Worm (Caenorhabditis elegans) whole organism, L1 larva: ENCODE data around the gene H02F09.3.

Source experiments
- C34B4.2 ChIP-seq: sonication (generic microtip); optimal IDR thresholded peaks from 2 replicates; lab custom pipeline; 2017; ENCODE audit warnings: mild to moderate bottlenecking, missing genetic modification characterization, missing compliant biosample characterization
- F16B12.6 ChIP-seq: fragments of 150-350 bp; optimal IDR thresholded peaks from 2 replicates; lab custom pipeline; 2014; ENCODE audit warnings: missing biosample characterization, missing genetic modification characterization
- aha-1 ChIP-seq: fragments of 150-350 bp; optimal IDR thresholded peaks from 2 replicates; lab custom pipeline; 2014; ENCODE audit warnings: missing biosample characterization, missing genetic modification characterization
- ceh-8 ChIP-seq: fragments of 200-800 bp; sonication (Bioruptor generic); optimal IDR thresholded peaks from 2 replicates; lab custom pipeline; 2018; ENCODE audit warnings: mild to moderate bottlenecking, missing genetic modification characterization, moderate library complexity, missing compliant biosample characterization
- ceh-82 ChIP-seq, 3 experiments: fragments of 150-350 bp in 1 of 3; sonication (generic microtip) in 2 of 3; optimal IDR thresholded peaks; 2 replicates each; lab custom pipeline; 2014 to 2017; ENCODE audit warnings: missing biosample characterization in 3 of 3, missing genetic modification characterization in 3 of 3
- ceh-88 ChIP-seq: fragments of 200-800 bp; sonication (Bioruptor generic); IDR thresholded peaks from 2 replicates; pipeline ENCODE4 v1.3.6; 2022; ENCODE audit warnings: missing genetic modification characterization, missing compliant biosample characterization
- ces-1 ChIP-seq: fragments of 150-350 bp; optimal IDR thresholded peaks from 2 replicates; lab custom pipeline; 2014; ENCODE audit warnings: missing biosample characterization, missing genetic modification reagents, missing genetic modification characterization
- dsc-1 ChIP-seq: sonication (generic microtip); optimal IDR thresholded peaks from 2 replicates; lab custom pipeline; 2016; ENCODE audit warnings: mild to moderate bottlenecking, missing genetic modification characterization, missing compliant biosample characterization
- efl-1 ChIP-seq, 4 experiments: fragments of 150-350 bp; optimal IDR thresholded peaks in 3 of 4; peaks in 1 of 4; 1 replicate in 1 of 4; 2 replicates in 3 of 4; lab custom pipeline; 2014; ENCODE audit warnings: missing biosample characterization in 2 of 4, missing genetic modification characterization in 2 of 4, missing genetic modification reagents in 2 of 4
- elt-2 ChIP-seq: sonication (generic microtip); optimal IDR thresholded peaks from 2 replicates; lab custom pipeline; 2016; ENCODE audit warnings: missing genetic modification characterization, mild to moderate bottlenecking, inconsistent platforms, missing compliant biosample characterization, missing genetic modification reagents
- fkh-10 ChIP-seq: sonication (generic microtip); optimal IDR thresholded peaks from 2 replicates; lab custom pipeline; 2017; ENCODE audit warnings: missing biosample characterization, missing genetic modification reagents, missing genetic modification characterization
- fos-1 ChIP-seq: fragments of 150-350 bp; optimal IDR thresholded peaks from 2 replicates; lab custom pipeline; 2014; ENCODE audit warnings: missing biosample characterization, missing genetic modification characterization
- grh-1 ChIP-seq: fragments of 200-800 bp; sonication (Bioruptor generic); IDR thresholded peaks from 2 replicates; pipeline ENCODE4 v1.3.6; 2022; ENCODE audit warnings: missing genetic modification reagents, missing genetic modification characterization, missing compliant biosample characterization
- hlh-17 ChIP-seq: fragments of 200-800 bp; sonication (Bioruptor generic); optimal IDR thresholded peaks from 2 replicates; lab custom pipeline; 2018; ENCODE audit warnings: missing genetic modification characterization, mild to moderate bottlenecking, missing compliant biosample characterization, moderate library complexity, borderline replicate concordance
- lin-14 ChIP-seq: fragments of 200-800 bp; sonication (Bioruptor generic); optimal IDR thresholded peaks from 2 replicates; lab custom pipeline; 2018; ENCODE audit warnings: mild to moderate bottlenecking, missing genetic modification characterization, moderate library complexity, missing compliant biosample characterization
- lin-15B ChIP-seq: fragments of 150-350 bp; sonication (generic microtip); optimal IDR thresholded peaks from 3 replicates; lab custom pipeline; 2014; ENCODE audit warnings: missing biosample characterization, missing genetic modification characterization
- lin-35 ChIP-seq, 2 experiments: fragments of 150-350 bp; optimal IDR thresholded peaks; 2 replicates each; lab custom pipeline; 2014; ENCODE audit warnings: missing biosample characterization in 2 of 2, missing genetic modification characterization in 2 of 2, missing genetic modification reagents in 2 of 2
- lir-3 ChIP-seq: sonication (generic microtip); optimal IDR thresholded peaks from 2 replicates; lab custom pipeline; 2016; ENCODE audit warnings: mild to moderate bottlenecking, missing genetic modification characterization, moderate library complexity, missing compliant biosample characterization; ENCODE audit not compliant: poor library complexity
- lsy-2 ChIP-seq, 2 experiments: fragments of 150-350 bp; optimal IDR thresholded peaks; 2 replicates each; lab custom pipeline; 2014; ENCODE audit warnings: missing biosample characterization in 2 of 2, missing genetic modification characterization in 2 of 2
- mdl-1 ChIP-seq, 2 experiments: fragments of 150-350 bp; optimal IDR thresholded peaks; 2 replicates each; lab custom pipeline; 2014 to 2017; ENCODE audit warnings: missing biosample characterization in 2 of 2, missing genetic modification characterization in 2 of 2, inconsistent platforms in 1 of 2
- mef-2 ChIP-seq: fragments of 150-350 bp; optimal IDR thresholded peaks from 2 replicates; lab custom pipeline; 2014; ENCODE audit warnings: missing biosample characterization, missing genetic modification characterization
- nhr-19 ChIP-seq: fragments of 200-800 bp; sonication (Bioruptor generic); conservative IDR thresholded peaks from 2 replicates; pipeline ENCODE4 v1.3.6; 2022; ENCODE audit warnings: missing genetic modification characterization, missing compliant biosample characterization
- nhr-20 ChIP-seq: sonication (generic microtip); optimal IDR thresholded peaks from 2 replicates; lab custom pipeline; 2016; ENCODE audit warnings: mild to moderate bottlenecking, missing genetic modification characterization, missing compliant biosample characterization
- nhr-71 ChIP-seq: sonication (generic microtip); optimal IDR thresholded peaks from 2 replicates; lab custom pipeline; 2016; ENCODE audit warnings: mild to moderate bottlenecking, missing genetic modification characterization, moderate library complexity, missing compliant biosample characterization
- nhr-76 ChIP-seq: sonication (generic microtip); optimal IDR thresholded peaks from 2 replicates; lab custom pipeline; 2017; ENCODE audit warnings: missing biosample characterization, missing genetic modification characterization
- pag-3 ChIP-seq: sonication (generic microtip); optimal IDR thresholded peaks from 2 replicates; lab custom pipeline; 2017; ENCODE audit warnings: missing genetic modification characterization, mild to moderate bottlenecking, missing compliant biosample characterization, antibody characterized with exemption, borderline replicate concordance; ENCODE audit not compliant: insufficient read depth
- rnt-1 ChIP-seq: sonication (generic microtip); optimal IDR thresholded peaks from 2 replicates; lab custom pipeline; 2016; ENCODE audit warnings: mild to moderate bottlenecking, missing genetic modification characterization, moderate library complexity, missing compliant biosample characterization
- skn-1 ChIP-seq: fragments of 150-350 bp; optimal IDR thresholded peaks from 2 replicates; lab custom pipeline; 2014; ENCODE audit warnings: missing biosample characterization, missing genetic modification characterization
- snu-23 ChIP-seq: sonication (generic microtip); optimal IDR thresholded peaks from 2 replicates; lab custom pipeline; 2016; ENCODE audit warnings: missing genetic modification characterization, missing compliant biosample characterization
- sptf-1 ChIP-seq: fragments of 150-350 bp; optimal IDR thresholded peaks from 2 replicates; lab custom pipeline; 2014; ENCODE audit warnings: missing biosample characterization, missing genetic modification characterization
- swsn-7 ChIP-seq: sonication (generic microtip); optimal IDR thresholded peaks from 2 replicates; lab custom pipeline; 2016; ENCODE audit warnings: missing genetic modification characterization, missing compliant biosample characterization
- unc-86 ChIP-seq: sonication (generic microtip); optimal IDR thresholded peaks from 2 replicates; lab custom pipeline; 2016; ENCODE audit warnings: missing genetic modification characterization, missing compliant biosample characterization
- vab-15 ChIP-seq: sonication (generic microtip); optimal IDR thresholded peaks from 2 replicates; lab custom pipeline; 2017; ENCODE audit warnings: missing genotype, mild to moderate bottlenecking, missing genetic modification characterization, missing compliant biosample characterization
- xbp-1 ChIP-seq: sonication (generic microtip); optimal IDR thresholded peaks from 2 replicates; lab custom pipeline; 2016; ENCODE audit warnings: missing genetic modification characterization, missing compliant biosample characterization
- zag-1 ChIP-seq: fragments of 150-350 bp; optimal IDR thresholded peaks from 2 replicates; lab custom pipeline; 2014; ENCODE audit warnings: missing biosample characterization, missing genetic modification characterization
- zip-4 ChIP-seq: fragments of 200-800 bp; sonication (Bioruptor generic); optimal IDR thresholded peaks from 2 replicates; lab custom pipeline; 2018; ENCODE audit warnings: mild to moderate bottlenecking, missing genetic modification characterization, moderate library complexity, missing compliant biosample characterization

The H02F09.3 gene

DNA sequence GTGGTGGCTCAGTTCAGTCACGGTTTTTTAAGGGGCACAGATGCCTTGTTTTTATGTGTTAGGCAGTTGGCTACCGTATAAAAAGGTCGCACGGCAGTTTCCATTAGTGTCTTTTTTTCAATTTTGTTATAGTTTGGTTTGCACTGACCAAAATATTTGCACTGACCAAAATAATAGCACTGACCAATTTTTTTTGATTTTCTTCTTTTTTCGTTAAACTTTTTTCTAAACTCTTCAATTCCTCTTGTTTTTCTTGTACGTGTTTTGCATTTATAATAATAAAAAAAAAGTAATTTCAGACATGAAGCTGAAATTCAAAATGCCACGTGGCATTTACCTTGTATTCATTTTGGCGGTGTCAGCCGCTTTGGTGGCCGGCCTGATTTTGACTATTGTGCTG, at the start of gene H02F09.3:
TSS of gene H02F09.3 (plus strand) at position 301 of the 400 bp plus-strand sequence.
- no peak for TF ChIP-seq nhr-20 (tag; lab: Kevin White, UChicago)
- no peak for TF ChIP-seq mdl-1 (tag; optimal IDR thresholded peaks at IDR 0.05; lab: Kevin White, UChicago)
- TF ChIP-seq xbp-1 (tag; lab: Kevin White, UChicago), result no peak
- no peak for TF ChIP-seq ces-1
- TF ChIP-seq C34B4.2 (tag; lab: Kevin White, UChicago), result no peak
- TF ChIP-seq ceh-88 (GFP tag; lab: Robert Waterston, UW), result no peak
- TF ChIP-seq fos-1, result no peak
- no peak for TF ChIP-seq elt-2 (tag; lab: Kevin White, UChicago)
- TF ChIP-seq zip-4 (GFP tag; lab: Kevin White, UChicago), result no peak
- TF ChIP-seq ceh-82 (tag; optimal IDR thresholded peaks at IDR 0.05; lab: Kevin White, UChicago), result no peak
- no peak for TF ChIP-seq nhr-76 (tag; lab: Kevin White, UChicago)

DNA sequence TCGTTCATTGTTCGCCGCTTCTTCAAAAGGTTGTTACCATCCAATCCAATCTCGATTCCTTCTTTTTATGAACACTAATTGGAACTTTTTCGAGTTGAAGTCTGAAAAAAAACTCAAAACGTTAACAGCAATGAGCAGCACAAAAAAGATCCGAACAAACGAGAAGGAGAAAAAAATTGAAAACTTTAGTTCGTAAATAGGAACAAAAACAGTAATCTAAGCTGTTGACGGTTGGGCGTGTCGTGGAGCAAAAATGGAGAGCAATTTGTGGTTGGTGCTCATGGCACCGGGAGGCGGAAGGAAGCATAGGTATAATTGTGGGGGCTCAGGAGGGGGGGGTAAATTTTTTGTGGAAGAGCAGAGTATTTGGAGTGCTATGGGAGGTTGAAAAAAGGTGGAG, 47.1 kb upstream of the H02F09.3 start, which contains the start of gene toca-1:
TSS of gene toca-1 (minus strand) at position 101 of the 400 bp plus-strand sequence.
- TF ChIP-seq xbp-1 (tag; lab: Kevin White, UChicago) (no peak), lin-15B (tag; lab: Kevin White, UChicago) (no peak), nhr-19 (no peak), zip-4 (GFP tag; lab: Kevin White, UChicago) (no peak), unc-86 (tag; lab: Kevin White, UChicago) (no peak), lir-3 (no peak), fkh-10 (GFP tag; lab: Kevin White, UChicago) (no peak), F16B12.6 (tag; lab: Kevin White, UChicago) (no peak), zag-1 (tag; lab: Kevin White, UChicago) (no peak), grh-1 (GFP tag; lab: Robert Waterston, UW) (no peak), vab-15 (tag; lab: Kevin White, UChicago) (no peak), dsc-1 (tag; lab: Kevin White, UChicago) (no peak), skn-1 (tag; lab: Kevin White, UChicago) (no peak), ceh-88 (GFP tag; lab: Robert Waterston, UW) (no peak), ceh-8 (GFP tag; lab: Kevin White, UChicago) (no peak)

DNA sequence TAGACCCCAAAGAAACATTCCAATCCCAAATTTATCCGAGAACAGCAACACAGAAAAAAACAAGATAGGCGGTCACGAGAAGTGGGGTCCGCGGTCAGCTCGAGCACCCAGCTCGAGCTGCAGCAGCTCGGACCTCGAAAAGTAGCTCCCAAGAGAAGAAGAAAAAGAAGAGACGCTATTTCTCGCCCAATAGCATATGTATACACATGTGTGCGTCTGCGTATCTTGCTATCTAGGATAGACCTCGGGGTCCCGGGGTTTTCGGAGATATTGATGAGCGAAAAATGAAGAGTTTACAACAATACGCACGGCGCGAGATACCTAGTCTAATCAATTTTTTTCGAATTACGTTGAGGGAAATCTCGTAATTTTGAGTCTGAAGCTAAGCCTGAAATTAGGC, 46.4 kb upstream of the H02F09.3 start:
- TF ChIP-seq swsn-7 (tag; lab: Kevin White, UChicago) (peak; percentile 4), skn-1 (tag; lab: Kevin White, UChicago) (peak; percentile 10), mdl-1 (tag; optimal IDR thresholded peaks at IDR 0.05; lab: Kevin White, UChicago) (peak in 1 of 2 experiments; percentile 12), dsc-1 (tag; lab: Kevin White, UChicago) (peak; percentile 25), lin-14 (peak; percentile 82), snu-23 (GFP tag; lab: Kevin White, UChicago) (peak; percentile 44), rnt-1 (tag; lab: Kevin White, UChicago) (peak; percentile 67), sptf-1 (tag; lab: Kevin White, UChicago) (no peak), lin-15B (tag; lab: Kevin White, UChicago) (no peak), ceh-8 (GFP tag; lab: Kevin White, UChicago) (no peak), ceh-82 (tag; optimal IDR thresholded peaks at IDR 0.05; lab: Kevin White, UChicago) (peak in 2 of 3 experiments; percentile 3 to 42), aha-1 (tag; lab: Kevin White, UChicago) (no peak), pag-3 (tag; lab: Kevin White, UChicago) (no peak), mef-2 (tag; lab: Kevin White, UChicago) (no peak), hlh-17 (GFP tag; lab: Kevin White, UChicago) (no peak), F16B12.6 (tag; lab: Kevin White, UChicago) (no peak), lin-35 (GFP tag; optimal IDR thresholded peaks at IDR 0.05; lab: Kevin White, UChicago) (peak in 1 of 2 experiments; percentile 8), lsy-2 (tag; optimal IDR thresholded peaks at IDR 0.05; lab: Kevin White, UChicago) (peak; percentile 21 to 38), nhr-71 (tag; lab: Kevin White, UChicago) (peak; percentile 59), nhr-19 (peak; percentile 24; the same call in 1 of the 2 replicates), efl-1 (optimal IDR thresholded peaks at IDR 0.05; lab: Kevin White, UChicago) (peak in 1 of 2 experiments; percentile 9), efl-1 (GFP tag; optimal IDR thresholded peaks at IDR 0.05 in 1 of 2; lab: Kevin White, UChicago) (no peak), nhr-76 (tag; lab: Kevin White, UChicago) (no peak)
